Fruit fly (Drosophila melanogaster): ENCODE measurements around the gene CG8086.

The CG8086 gene

dm6 chr2L:8292159-8292887, 35.0 kb upstream of the CG8086 start (continued):
- peak; percentile 80 for TF ChIP-seq CG1792 (GFP tag; optimal IDR thresholded peaks at IDR 0.05)
- peak; percentile 96 for TF ChIP-seq H2.0 (GFP tag; IDR thresholded peaks at IDR 0.05)
- TF ChIP-seq HLHmδ (GFP tag; optimal IDR thresholded peaks at IDR 0.05): no peak
- peak; percentile 87 for TF ChIP-seq NK7.1 (GFP tag; optimal IDR thresholded peaks at IDR 0.05)
- peak; percentile 97 for TF ChIP-seq zfh1 (GFP tag; IDR thresholded peaks at IDR 0.05)
- TF ChIP-seq CG43689 (GFP tag; IDR thresholded peaks at IDR 0.05): peak; percentile 90
- peak; percentile 66 for TF ChIP-seq CG15073 (GFP tag; optimal IDR thresholded peaks at IDR 0.05)
- TF ChIP-seq fd3F (GFP tag; optimal IDR thresholded peaks at IDR 0.05): peak; percentile 95
- TF ChIP-seq prd (optimal IDR thresholded peaks at IDR 0.05): no peak
- TF ChIP-seq prd (GFP tag; IDR thresholded peaks at IDR 0.05): peak; percentile 97
- TF ChIP-seq CG10979 (tag; optimal IDR thresholded peaks at IDR 0.05): peak; percentile 97
- TF ChIP-seq Nf-YA (GFP tag; IDR thresholded peaks at IDR 0.05): peak; percentile 95
- no peak for TF ChIP-seq Lpt (GFP tag; optimal IDR thresholded peaks at IDR 0.05)
- TF ChIP-seq row (GFP tag; IDR thresholded peaks at IDR 0.05): peak; percentile 98
- TF ChIP-seq Xbp1 (GFP tag; optimal IDR thresholded peaks at IDR 0.05): peak; percentile 94
- TF ChIP-seq CG17328 (GFP tag; IDR thresholded peaks at IDR 0.05): peak; percentile 98
- TF ChIP-seq CG42726 (GFP tag; IDR thresholded peaks at IDR 0.05; ENCODE audit: partially characterized antibody): no peak
- TF ChIP-seq CG11696 (GFP tag; IDR thresholded peaks at IDR 0.05): peak; percentile 93
- peak; percentile 90 for TF ChIP-seq Antp (GFP tag; optimal IDR thresholded peaks at IDR 0.05)
- TF ChIP-seq Dbx (GFP tag; IDR thresholded peaks at IDR 0.05): peak; percentile 96
- TF ChIP-seq Scr (GFP tag; IDR thresholded peaks at IDR 0.05; ENCODE audit: partially characterized antibody): no peak
- TF ChIP-seq knrl (GFP tag; IDR thresholded peaks at IDR 0.05; ENCODE audit: partially characterized antibody): no peak
- TF ChIP-seq shn (GFP tag; optimal IDR thresholded peaks at IDR 0.05): peak; percentile 71
- TF ChIP-seq bowl (GFP tag; IDR thresholded peaks at IDR 0.05): peak; percentile 93
- no peak for TF ChIP-seq Kr (GFP tag; optimal IDR thresholded peaks at IDR 0.05)
- peak; percentile 97 for TF ChIP-seq CG7839 (tag; optimal IDR thresholded peaks at IDR 0.05)
- no peak for TF ChIP-seq nerfin-2 (GFP tag; IDR thresholded peaks at IDR 0.05; ENCODE audit: partially characterized antibody)
- TF ChIP-seq Pdp1 (GFP tag; optimal IDR thresholded peaks at IDR 0.05): peak; percentile 92 to 95
- TF ChIP-seq HLH3B (GFP tag; IDR thresholded peaks at IDR 0.05): peak; percentile 97
- peak; percentile 85 for TF ChIP-seq ham (GFP tag; IDR thresholded peaks at IDR 0.05)
- TF ChIP-seq CG9876 (GFP tag; optimal IDR thresholded peaks at IDR 0.05): peak; percentile 31
- TF ChIP-seq Rfx (GFP tag; IDR thresholded peaks at IDR 0.05): peak; percentile 98
- peak; percentile 96 for TF ChIP-seq H15 (GFP tag; IDR thresholded peaks at IDR 0.05)
- peak; percentile 92 for TF ChIP-seq cas (GFP tag; IDR thresholded peaks at IDR 0.05)
- peak; percentile 96 for TF ChIP-seq CG12744 (GFP tag; optimal IDR thresholded peaks at IDR 0.05)
- peak; percentile 98 for TF ChIP-seq salm (tag; optimal IDR thresholded peaks at IDR 0.05)
- peak; percentile 76 for TF ChIP-seq CG3065 (GFP tag; optimal IDR thresholded peaks at IDR 0.05)
- TF ChIP-seq usp (GFP tag; optimal IDR thresholded peaks at IDR 0.05): no peak
- TF ChIP-seq CG4730 (GFP tag; IDR thresholded peaks at IDR 0.05): peak; percentile 96
- peak; percentile 84 for TF ChIP-seq NC2α (GFP tag; optimal IDR thresholded peaks at IDR 0.05)
- peak; percentile 97 for TF ChIP-seq tgo (GFP tag; IDR thresholded peaks at IDR 0.05)
- peak; percentile 94 for TF ChIP-seq CG3281 (GFP tag; optimal IDR thresholded peaks at IDR 0.05)

All from whole organism, embryonic.